Worm (Caenorhabditis elegans): ENCODE data around the gene srw-134.

Gene srw-134

DNA sequence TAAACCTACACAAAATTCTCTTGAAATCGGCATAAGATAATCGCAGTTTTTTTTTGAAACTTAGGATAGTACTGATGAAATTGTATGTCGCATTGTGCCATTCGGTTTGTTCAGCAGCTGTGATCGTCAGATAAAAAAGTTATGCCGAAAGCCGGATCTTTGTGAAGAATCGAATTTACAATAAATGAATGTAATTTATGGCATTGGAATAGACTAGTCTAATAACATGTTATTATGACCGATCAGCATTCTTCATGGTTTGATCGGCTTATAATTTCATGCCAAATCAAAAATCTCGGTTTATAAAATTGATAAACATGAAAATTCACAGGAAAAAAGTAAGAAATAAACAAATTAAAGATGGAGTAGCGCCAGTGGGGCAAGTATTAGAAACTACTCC lies at the start of gene srw-134:
Gene srw-134 (minus strand): TSS at position 101 of the 400 bp plus-strand sequence.
- TF ChIP-seq unc-62 (GFP tag; optimal IDR thresholded peaks at IDR 0.05) = no peak

DNA sequence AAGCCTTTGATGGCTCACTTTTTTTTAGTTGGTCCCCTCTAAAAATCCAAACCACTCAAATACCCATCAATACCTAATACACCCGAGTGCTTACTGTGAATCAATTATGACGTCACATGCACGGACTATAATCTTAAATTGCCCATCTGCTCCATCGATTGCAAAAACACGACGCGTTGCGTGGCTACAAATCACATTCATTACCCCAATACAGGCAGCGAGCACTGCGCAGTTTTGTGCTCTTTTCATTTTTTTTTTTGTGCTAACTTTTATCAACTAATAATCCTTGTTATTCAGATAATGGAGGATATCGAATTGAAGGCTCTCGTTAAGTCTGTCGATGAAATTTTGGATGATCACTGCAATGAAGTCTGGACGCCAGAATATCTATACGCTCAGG lies 47.7 kb upstream of the srw-134 start, which contains the start of gene Y45G5AM.5:
Gene Y45G5AM.5 (plus strand): TSS at position 301 of the 400 bp plus-strand sequence.
- TF ChIP-seq unc-62 (GFP tag; optimal IDR thresholded peaks at IDR 0.05) = no peak

DNA sequence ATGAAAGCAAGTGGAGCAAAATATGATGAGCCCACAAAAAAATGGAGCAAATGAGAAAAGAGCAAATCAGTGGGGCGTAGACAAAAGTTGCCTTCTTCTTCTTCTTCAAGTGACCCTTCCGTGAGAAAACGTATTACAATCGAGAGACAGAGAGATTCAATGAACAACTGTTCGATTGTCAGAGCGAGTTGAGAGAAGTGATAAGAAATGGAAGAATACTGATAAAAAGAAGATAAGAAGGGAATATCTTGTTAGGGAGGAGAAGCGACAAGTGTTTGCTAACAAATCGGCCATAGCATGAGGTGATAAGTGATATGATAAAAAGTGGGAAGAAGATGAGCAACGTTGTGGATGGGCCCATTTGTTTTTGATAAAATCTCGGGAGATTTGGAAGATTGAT lies 44.9 kb upstream of the srw-134 start:
- no peak for TF ChIP-seq unc-62 (GFP tag; optimal IDR thresholded peaks at IDR 0.05)

DNA sequence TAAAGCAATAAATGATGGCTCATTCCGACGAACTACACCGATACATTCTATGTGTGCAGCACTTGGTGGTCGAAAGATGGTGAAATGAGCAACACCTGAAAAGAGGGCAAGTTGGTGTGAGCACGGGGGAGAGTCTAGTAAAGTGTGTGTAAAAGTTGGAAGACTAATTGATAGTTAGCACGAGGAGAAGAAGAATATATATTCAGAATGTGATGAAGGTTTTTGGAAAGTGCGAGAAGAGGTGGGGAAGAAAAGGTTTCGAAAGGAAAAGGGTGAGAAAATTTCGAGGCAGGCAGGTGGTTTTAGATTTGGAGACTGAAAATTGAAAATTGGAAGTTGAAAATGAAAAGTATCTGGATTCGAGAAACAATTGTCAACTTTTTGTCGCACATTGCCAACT lies 39.8 kb upstream of the srw-134 start, which contains the start of gene Y45G5AM.6:
Gene Y45G5AM.6 (minus strand): TSS at position 101 of the 400 bp plus-strand sequence.
- TF ChIP-seq unc-62 (GFP tag; optimal IDR thresholded peaks at IDR 0.05) = no peak

DNA sequence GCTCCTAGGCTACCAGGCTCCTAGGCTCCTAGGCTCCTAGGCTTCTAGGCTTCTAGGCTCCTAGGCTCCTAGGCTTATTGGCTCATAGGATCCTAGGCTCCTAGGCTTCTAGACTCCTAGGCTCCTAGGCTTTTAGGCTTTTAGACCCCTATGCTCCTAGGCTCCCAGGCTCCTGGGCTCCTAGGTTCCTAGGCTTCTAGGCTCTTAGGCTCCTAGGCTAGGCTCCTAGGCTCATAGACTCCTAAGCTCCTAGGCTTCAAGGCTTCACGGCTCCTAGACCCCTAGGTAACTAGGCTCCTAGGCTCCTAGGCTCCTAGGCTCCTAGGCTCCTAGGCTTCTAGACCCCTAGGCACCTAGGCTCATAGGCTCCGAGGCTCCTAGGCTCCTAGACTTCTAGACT lies 39.0 kb upstream of the srw-134 start:
- no peak for TF ChIP-seq unc-62 (GFP tag; optimal IDR thresholded peaks at IDR 0.05)

DNA sequence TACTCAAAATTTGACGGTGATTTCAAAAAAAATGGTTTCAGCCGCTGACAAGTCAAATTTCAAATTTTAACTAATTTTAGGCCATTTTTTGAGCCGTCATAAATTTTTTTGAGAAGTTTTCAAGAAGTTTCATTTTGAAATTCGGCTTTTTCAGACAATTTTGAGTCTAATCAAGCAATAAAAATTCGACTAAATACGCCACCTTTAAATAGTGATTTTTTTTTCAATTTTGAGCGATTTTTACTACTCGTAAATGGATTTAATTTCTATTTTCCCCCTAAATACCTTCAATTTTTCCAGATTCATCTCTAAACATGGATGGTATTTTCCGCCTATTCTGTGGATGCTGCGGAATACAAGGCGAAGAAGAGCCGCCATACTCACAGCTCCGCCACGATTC lies 31.8 kb upstream of the srw-134 start, which contains the start of gene Y45G5AL.1:
Gene Y45G5AL.1 (plus strand): TSS at position 301 of the 400 bp plus-strand sequence.
- TF ChIP-seq unc-62 (GFP tag; optimal IDR thresholded peaks at IDR 0.05) = no peak

DNA sequence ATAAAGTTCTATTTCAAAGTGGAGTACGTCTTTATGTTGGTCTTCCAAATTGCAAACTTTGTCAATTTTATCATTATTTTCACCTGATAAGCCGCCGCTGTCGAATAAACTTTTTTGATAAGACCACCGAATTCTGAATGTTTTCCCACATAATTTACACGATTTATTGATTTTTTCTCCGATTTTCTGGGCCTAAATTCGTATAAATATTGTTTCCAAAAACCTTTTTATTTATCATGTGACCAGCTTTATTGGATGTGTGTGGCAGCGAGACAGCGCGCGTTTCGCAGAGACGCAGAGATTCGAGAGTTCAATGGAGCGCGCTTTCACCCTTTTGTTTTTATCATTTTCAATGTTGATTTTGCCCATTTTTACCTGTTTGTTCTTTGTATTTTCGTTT lies 30.6 kb upstream of the srw-134 start:
- TF ChIP-seq unc-62 (GFP tag; optimal IDR thresholded peaks at IDR 0.05) = no peak

DNA sequence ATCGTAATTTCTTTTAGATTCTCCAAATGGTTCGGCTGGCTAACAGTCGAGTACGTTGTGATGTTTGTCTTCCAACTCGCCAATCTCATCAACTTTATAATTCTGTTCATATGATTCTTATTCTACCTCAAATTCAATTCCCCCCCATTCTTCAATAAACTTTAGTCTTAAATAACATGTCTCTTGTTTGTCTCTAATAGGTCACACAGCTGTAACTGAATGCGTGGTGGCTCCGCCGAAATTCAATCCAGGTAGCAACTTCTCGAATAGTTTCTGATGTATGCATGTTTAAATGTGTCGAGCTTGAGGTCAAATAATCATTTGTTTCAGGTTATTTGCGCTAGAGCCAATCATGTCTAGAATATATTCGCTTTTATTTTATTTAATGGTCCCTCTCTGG lies 26.3 kb upstream of the srw-134 start, which contains the start of gene lgc-29:
Gene lgc-29 (plus strand): TSS at position 301 of the 400 bp plus-strand sequence.
- no peak for TF ChIP-seq unc-62 (GFP tag; optimal IDR thresholded peaks at IDR 0.05)

DNA sequence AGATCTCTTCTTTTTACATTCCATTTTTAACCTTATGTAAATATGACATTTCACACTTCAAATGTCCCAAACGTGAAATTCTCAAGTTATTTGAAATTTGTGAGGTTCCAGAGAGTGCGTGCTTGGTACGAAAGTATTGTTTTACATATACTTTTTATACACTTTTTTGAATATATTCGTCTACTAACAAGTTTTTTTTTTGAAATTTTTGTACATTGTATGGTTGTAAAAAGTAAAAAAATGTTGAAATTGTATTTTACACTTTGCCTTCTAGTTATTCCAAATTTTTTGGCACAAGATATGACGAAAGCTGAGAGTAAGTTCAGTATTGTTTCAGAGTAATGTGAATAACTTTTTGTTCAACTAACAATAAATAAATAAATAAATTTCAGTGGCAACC lies 22.3 kb upstream of the srw-134 start, which contains the start of gene lgc-1:
Gene lgc-1 (plus strand): TSS at position 301 of the 400 bp plus-strand sequence.
- no peak for TF ChIP-seq unc-62 (GFP tag; optimal IDR thresholded peaks at IDR 0.05)

DNA sequence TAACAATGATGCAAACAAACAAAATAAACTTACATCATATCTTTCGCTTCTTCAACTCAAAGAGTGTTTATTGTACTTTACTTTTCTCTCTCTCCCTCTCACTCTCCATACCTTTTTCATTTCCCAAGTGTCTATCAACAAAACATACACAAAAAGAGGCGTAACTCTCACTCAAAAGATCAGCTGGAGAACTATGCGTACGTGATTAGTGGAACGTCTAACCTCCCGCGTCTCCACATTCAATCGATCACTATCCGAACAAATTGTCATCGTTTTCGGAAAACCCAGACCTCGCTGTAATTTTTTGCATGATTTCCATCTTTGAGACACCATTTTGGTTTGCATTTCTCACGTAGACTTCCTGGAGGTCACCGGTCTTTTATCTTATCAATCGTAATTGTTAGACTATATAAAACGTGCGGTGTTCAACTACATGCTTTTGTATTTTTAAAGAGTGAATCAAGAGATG lies 19.1 kb upstream of the srw-134 start, which contains the start of gene nhr-57:
Gene nhr-57 (plus strand): TSS at position 419 of the 469 bp plus-strand sequence.
- TF ChIP-seq unc-62 (GFP tag; optimal IDR thresholded peaks at IDR 0.05) = no peak

DNA sequence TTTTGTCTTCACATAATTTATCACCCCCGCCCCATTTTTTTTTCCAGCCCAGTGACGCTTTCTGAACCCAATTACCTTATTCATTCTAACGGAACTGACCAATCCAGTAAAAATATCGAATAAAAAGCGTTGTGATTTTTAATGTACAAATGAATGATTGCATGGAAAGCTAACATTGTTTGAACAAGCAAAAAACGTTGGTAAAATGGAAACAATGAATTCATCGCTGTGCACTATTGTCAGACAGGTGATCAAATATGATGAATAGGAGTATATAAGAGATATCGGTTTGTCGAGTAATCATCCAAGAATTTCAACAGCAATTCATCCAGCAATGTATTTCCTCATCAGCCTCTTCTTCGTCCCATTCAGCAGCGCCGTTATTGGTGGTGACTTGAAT lies 17.2 kb upstream of the srw-134 start, which contains the start of gene phat-4:
Gene phat-4 (plus strand): TSS at position 301 of the 400 bp plus-strand sequence.
- TF ChIP-seq unc-62 (GFP tag; optimal IDR thresholded peaks at IDR 0.05) = no peak

DNA sequence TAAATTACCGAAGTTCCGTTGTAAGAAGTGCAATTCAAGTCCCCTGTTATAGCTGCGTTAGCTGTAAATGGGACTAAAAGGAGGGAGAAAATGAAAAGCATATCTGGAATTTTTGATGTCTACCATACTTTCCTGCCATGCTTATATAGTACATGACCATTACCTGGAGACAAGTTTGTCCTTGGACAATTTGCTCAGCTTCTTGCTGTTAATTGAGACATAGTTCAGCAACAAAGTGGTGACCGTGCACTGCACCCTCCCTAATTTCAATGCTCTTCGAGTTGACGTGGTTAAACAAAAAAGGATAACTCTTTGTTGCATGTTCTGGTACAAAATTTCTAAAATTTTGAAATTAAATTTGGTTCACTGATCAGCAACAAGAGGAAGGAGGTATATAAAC lies 15.0 kb upstream of the srw-134 start, which contains the start of gene T05B4.13:
Gene T05B4.13 (minus strand): TSS at position 101 of the 400 bp plus-strand sequence.
- no peak for TF ChIP-seq unc-62 (GFP tag; optimal IDR thresholded peaks at IDR 0.05)

DNA sequence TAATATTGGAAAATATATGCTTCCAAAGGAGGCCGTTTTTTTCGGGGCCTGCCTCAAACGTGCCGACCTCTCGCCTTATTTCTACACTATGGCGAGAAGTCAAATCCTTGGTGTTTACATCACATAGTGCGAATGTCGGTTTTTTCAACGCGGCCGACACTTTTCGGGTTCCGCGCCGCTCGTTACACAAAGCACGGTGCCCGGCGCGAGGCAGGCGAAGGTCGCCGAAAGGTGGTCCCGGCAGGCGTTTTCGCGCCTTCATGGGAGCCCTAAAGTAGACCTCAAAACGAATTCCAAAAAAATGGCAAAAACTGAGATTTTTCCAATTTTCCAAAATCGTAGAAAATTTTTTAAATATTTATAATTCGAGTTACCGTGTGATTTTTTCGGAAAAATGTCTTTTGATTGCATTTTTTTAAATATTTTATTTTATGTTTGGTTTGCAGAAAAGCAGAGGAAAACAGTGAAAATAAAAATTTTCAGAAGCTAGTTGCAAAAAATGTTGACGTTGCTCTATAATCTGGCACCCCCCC lies 13.2 kb upstream of the srw-134 start, which contains the start of gene T05B4.12:
Gene T05B4.12 (minus strand): TSS at position 483 of the 533 bp plus-strand sequence.
- no peak for TF ChIP-seq unc-62 (GFP tag; optimal IDR thresholded peaks at IDR 0.05)

DNA sequence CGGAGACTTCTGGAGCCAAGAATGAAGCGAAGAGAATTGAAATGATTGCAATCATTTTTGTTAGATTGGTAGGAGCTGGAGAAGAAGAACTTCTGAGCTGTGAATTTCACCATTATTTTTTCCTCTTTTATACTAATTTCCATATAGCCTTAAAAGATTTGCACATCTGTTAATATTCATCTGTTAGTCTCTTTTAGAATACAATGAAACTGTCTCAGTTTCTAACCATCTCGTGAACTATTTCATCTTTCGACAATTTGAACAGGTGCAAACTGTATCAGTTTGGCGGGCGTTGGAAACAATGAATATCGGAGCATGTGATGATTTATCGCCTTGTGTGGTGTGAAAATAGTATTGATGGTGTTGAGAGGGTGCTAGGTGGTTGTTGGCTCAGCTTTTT lies 10.0 kb upstream of the srw-134 start, which contains the start of gene phat-5:
Gene phat-5 (minus strand): TSS at position 101 of the 400 bp plus-strand sequence.
- TF ChIP-seq unc-62 (GFP tag; optimal IDR thresholded peaks at IDR 0.05) = no peak

DNA sequence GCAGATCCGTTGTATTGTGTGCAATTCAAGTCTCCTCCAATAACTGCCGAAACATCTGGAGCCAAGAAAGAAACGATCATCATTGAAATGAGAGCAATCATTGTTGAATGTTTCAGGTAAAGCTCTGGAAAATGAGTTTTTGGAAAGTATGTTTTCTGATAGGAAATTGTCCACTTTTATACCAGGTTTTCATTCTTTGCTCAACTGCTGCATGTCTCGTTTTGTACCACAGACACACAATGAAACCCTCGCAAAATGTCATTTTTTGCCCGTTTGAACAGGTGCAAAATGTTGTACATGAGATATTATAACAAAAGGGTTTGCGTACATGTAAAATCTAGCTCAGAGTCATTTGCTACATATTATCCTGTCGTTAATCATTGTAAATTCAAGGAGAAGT lies 8.2 kb upstream of the srw-134 start, which contains the start of gene T05B4.10:
Gene T05B4.10 (minus strand): TSS at position 101 of the 400 bp plus-strand sequence.
- TF ChIP-seq unc-62 (GFP tag; optimal IDR thresholded peaks at IDR 0.05) = no peak

DNA sequence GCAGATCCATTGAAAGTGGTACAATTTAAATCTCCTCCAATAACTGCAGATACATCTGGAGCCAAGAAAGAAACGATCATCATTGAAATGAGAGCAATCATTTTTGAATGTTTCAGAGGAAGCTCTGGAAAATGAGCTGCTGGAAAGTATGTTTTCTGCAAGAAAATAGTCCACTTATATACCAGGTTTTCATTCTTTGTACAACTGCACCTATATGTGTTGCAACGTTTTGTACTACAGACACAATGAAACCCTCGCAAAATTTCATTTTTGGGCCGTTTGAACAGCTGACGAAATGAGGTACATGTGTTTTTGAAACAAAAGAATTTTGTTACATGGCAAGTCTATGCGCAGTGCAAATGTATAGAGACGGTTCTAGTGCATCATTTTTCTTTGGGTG lies 5.9 kb upstream of the srw-134 start, which contains the start of gene T05B4.9:
Gene T05B4.9 (minus strand): TSS at position 101 of the 400 bp plus-strand sequence.
- no peak for TF ChIP-seq unc-62 (GFP tag; optimal IDR thresholded peaks at IDR 0.05)

DNA sequence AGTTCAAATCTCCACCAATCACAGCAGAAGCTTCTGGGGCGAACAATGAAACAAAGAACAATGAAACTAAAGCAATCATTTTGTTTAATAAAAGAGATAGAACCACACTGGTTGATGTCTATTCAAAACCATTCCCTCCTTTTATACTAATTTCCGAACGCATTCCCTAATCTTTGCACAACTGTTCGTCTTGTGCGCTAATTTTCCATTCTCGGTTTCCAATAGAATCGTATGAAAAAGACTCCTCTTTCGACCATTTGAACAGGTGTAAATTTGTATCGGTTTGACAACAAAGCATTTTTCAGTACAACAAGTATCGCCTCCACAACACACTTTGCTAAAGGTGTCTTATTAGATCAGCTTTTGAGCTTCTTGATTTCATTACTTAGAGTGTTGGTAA lies 3.7 kb upstream of the srw-134 start, which contains the start of gene T05B4.8:
Gene T05B4.8 (minus strand): TSS at position 101 of the 400 bp plus-strand sequence.
- TF ChIP-seq unc-62 (GFP tag; optimal IDR thresholded peaks at IDR 0.05) = no peak

Measured in whole organism, dauer.